Fruit fly (Drosophila melanogaster) whole organism, embryonic: Measurements from ENCODE around the gene fw.

Source experiments
- Asciz ChIP-seq: fragments of 200-800 bp; sonication (Bioruptor generic); optimal IDR thresholded peaks from 2 replicates; lab custom pipeline; 2017; ENCODE audit warnings: missing biosample characterization, mild to moderate bottlenecking, missing genetic modification characterization, missing genetic modification reagents
- Atf-2 ChIP-seq: fragments of 200-800 bp; sonication (Bioruptor generic); optimal IDR thresholded peaks from 2 replicates; lab custom pipeline; 2016; ENCODE audit warnings: missing biosample characterization, missing genetic modification characterization
- Awh ChIP-seq: fragments of 200-800 bp; sonication (Bioruptor generic); IDR thresholded peaks from 2 replicates; pipeline ENCODE4, ENCODE4 v1.3.6; 2022; ENCODE audit warnings: missing biosample characterization, missing genetic modification characterization
- B-H1 ChIP-seq: fragments of 200-800 bp; sonication (Bioruptor generic); IDR thresholded peaks from 3 replicates; pipeline ENCODE4 v1.3.6; 2022; ENCODE audit warnings: missing biosample characterization, missing genetic modification characterization
- BEAF-32 ChIP-seq: fragments of 200-800 bp; sonication (Bioruptor generic); optimal IDR thresholded peaks from 3 replicates; lab custom pipeline; 2017; ENCODE audit warnings: missing biosample characterization, missing genetic modification characterization, mild to moderate bottlenecking, moderate library complexity, missing genetic modification reagents
- CG10366 ChIP-seq: fragments of 200-800 bp; sonication (Bioruptor generic); IDR thresholded peaks from 2 replicates; pipeline ENCODE4 v1.3.6; 2022; ENCODE audit warnings: missing biosample characterization, missing genetic modification characterization
- CG11696 ChIP-seq: fragments of 200-800 bp; sonication (Bioruptor generic); IDR thresholded peaks from 2 replicates; pipeline ENCODE4 v1.3.6; 2022; ENCODE audit warnings: missing biosample characterization, missing genetic modification characterization
- CG1233 ChIP-seq: fragments of 200-800 bp; sonication (Bioruptor generic); optimal IDR thresholded peaks from 4 replicates; lab custom pipeline; 2018; ENCODE audit warnings: missing biosample characterization, mild to moderate bottlenecking, missing genetic modification characterization
- CG12659 ChIP-seq: fragments of 200-800 bp; sonication (Bioruptor generic); optimal IDR thresholded peaks from 3 replicates; lab custom pipeline; 2017; ENCODE audit warnings: mild to moderate bottlenecking, missing biosample characterization, missing genetic modification reagents, missing genetic modification characterization
- CG13424 ChIP-seq: fragments of 200-800 bp; sonication (Bioruptor generic); optimal IDR thresholded peaks from 2 replicates; lab custom pipeline; 2019; ENCODE audit warnings: missing biosample characterization, mild to moderate bottlenecking, missing genetic modification characterization, moderate library complexity
- CG14667 ChIP-seq: fragments of 200-800 bp; sonication (Bioruptor generic); IDR thresholded peaks from 2 replicates; pipeline ENCODE4 v1.3.6; 2022; ENCODE audit warnings: missing biosample characterization, missing genetic modification characterization
- CG14710 ChIP-seq: fragments of 200-800 bp; sonication (Bioruptor generic); optimal IDR thresholded peaks from 3 replicates; lab custom pipeline; 2019; ENCODE audit warnings: missing biosample characterization, mild to moderate bottlenecking, missing genetic modification characterization, moderate library complexity
- CG15073 ChIP-seq: fragments of 200-800 bp; sonication (Bioruptor generic); optimal IDR thresholded peaks from 2 replicates; lab custom pipeline; 2016; ENCODE audit warnings: missing biosample characterization, missing genetic modification characterization
- CG15479 ChIP-seq: fragments of 200-800 bp; sonication (Bioruptor generic); optimal IDR thresholded peaks from 3 replicates; lab custom pipeline; 2019; ENCODE audit warnings: missing biosample characterization, mild to moderate bottlenecking, missing genetic modification characterization, moderate library complexity
- CG1602 ChIP-seq: fragments of 200-800 bp; sonication (Bioruptor generic); optimal IDR thresholded peaks from 3 replicates; lab custom pipeline; 2016; ENCODE audit warnings: missing biosample characterization, missing genetic modification characterization
- CG17802 ChIP-seq: fragments of 200-800 bp; sonication (Bioruptor generic); optimal IDR thresholded peaks from 2 replicates; lab custom pipeline; 2018; ENCODE audit warnings: missing biosample characterization, mild to moderate bottlenecking, missing genetic modification characterization, moderate library complexity
- CG30431 ChIP-seq: fragments of 200-800 bp; sonication (Bioruptor generic); optimal IDR thresholded peaks from 2 replicates; lab custom pipeline; 2017; ENCODE audit warnings: missing biosample characterization, missing genetic modification characterization
- CG33557 ChIP-seq: fragments of 200-800 bp; sonication (Bioruptor generic); optimal IDR thresholded peaks from 2 replicates; lab custom pipeline; 2019; ENCODE audit warnings: missing biosample characterization, mild to moderate bottlenecking, missing genetic modification characterization, moderate library complexity
- CG7745 ChIP-seq: fragments of 200-800 bp; sonication (Bioruptor generic); optimal IDR thresholded peaks from 2 replicates; lab custom pipeline; 2018; ENCODE audit warnings: missing biosample characterization, mild to moderate bottlenecking, missing genetic modification characterization, moderate library complexity
- CG8359 ChIP-seq: fragments of 200-800 bp; sonication (Bioruptor generic); optimal IDR thresholded peaks from 2 replicates; lab custom pipeline; 2017; ENCODE audit warnings: missing biosample characterization, mild to moderate bottlenecking, missing genetic modification characterization, borderline replicate concordance
- CG8478 ChIP-seq: fragments of >200 bp; optimal IDR thresholded peaks from 2 replicates; lab custom pipeline; 2018
- Camta ChIP-seq: fragments of 200-800 bp; sonication (Bioruptor generic); optimal IDR thresholded peaks from 2 replicates; lab custom pipeline; 2016; ENCODE audit warnings: missing biosample characterization, missing genetic modification characterization
- Dek ChIP-seq: fragments of 200-800 bp; sonication (Bioruptor generic); optimal IDR thresholded peaks from 3 replicates; lab custom pipeline; 2019; ENCODE audit warnings: missing biosample characterization, mild to moderate bottlenecking, missing genetic modification characterization, moderate library complexity
- Dll ChIP-seq: fragments of 200-800 bp; sonication (Bioruptor generic); IDR thresholded peaks from 4 replicates; pipeline ENCODE4 v1.3.6; 2022; ENCODE audit warnings: missing biosample characterization, missing genetic modification characterization; ENCODE audit not compliant: partially characterized antibody
- Eip74EF ChIP-seq, 2 experiments: fragments of 200-800 bp in 1 of 2; fragments of >200 bp in 1 of 2; sonication (Bioruptor generic) in 1 of 2; optimal IDR thresholded peaks; 2 replicates each; lab custom pipeline; 2017 to 2019; ENCODE audit warnings: missing biosample characterization in 2 of 2, missing genetic modification characterization in 2 of 2, mild to moderate bottlenecking in 1 of 2, moderate library complexity in 1 of 2
- HLH3B ChIP-seq: fragments of 200-800 bp; sonication (Bioruptor generic); IDR thresholded peaks from 2 replicates; pipeline ENCODE4 v1.3.6; 2022; ENCODE audit warnings: missing biosample characterization, missing genetic modification characterization
- Hr39 ChIP-seq: fragments of >200 bp; optimal IDR thresholded peaks from 2 replicates; lab custom pipeline; 2017
- Myb ChIP-seq: fragments of 200-800 bp; sonication (Bioruptor generic); optimal IDR thresholded peaks from 2 replicates; lab custom pipeline; 2016; ENCODE audit warnings: missing biosample characterization, missing genetic modification characterization
- Rfx ChIP-seq: fragments of 200-800 bp; sonication (Bioruptor generic); IDR thresholded peaks from 2 replicates; pipeline ENCODE4 v1.3.6; 2022; ENCODE audit warnings: missing biosample characterization, missing genetic modification characterization
- Scr ChIP-seq: fragments of 200-800 bp; sonication (Bioruptor generic); IDR thresholded peaks from 2 replicates; pipeline ENCODE4 v1.3.6; 2022; ENCODE audit warnings: missing biosample characterization, missing genetic modification characterization; ENCODE audit not compliant: partially characterized antibody
- Usf ChIP-seq: fragments of 200-800 bp; sonication (Bioruptor generic); optimal IDR thresholded peaks from 2 replicates; lab custom pipeline; 2017; ENCODE audit warnings: missing genotype, missing biosample characterization, missing genetic modification characterization
- abd-A ChIP-seq: fragments of 200-800 bp; sonication (Bioruptor generic); optimal IDR thresholded peaks from 3 replicates; lab custom pipeline; 2019; ENCODE audit warnings: missing biosample characterization, mild to moderate bottlenecking, missing genetic modification characterization, moderate library complexity
- ap ChIP-seq: fragments of 200-800 bp; sonication (Bioruptor generic); IDR thresholded peaks from 2 replicates; pipeline ENCODE4 v1.3.6; 2022; ENCODE audit warnings: missing biosample characterization, missing genetic modification characterization
- cas ChIP-seq: fragments of 200-800 bp; sonication (Bioruptor generic); IDR thresholded peaks from 2 replicates; pipeline ENCODE4 v1.3.6; 2022; ENCODE audit warnings: missing biosample characterization, missing genetic modification characterization
- dysf ChIP-seq: fragments of 200-800 bp; sonication (Bioruptor generic); IDR thresholded peaks from 3 replicates; pipeline ENCODE4 v1.3.6; 2022; ENCODE audit warnings: missing biosample characterization, missing genetic modification characterization
- grau ChIP-seq: fragments of 200-800 bp; optimal IDR thresholded peaks from 3 replicates; lab custom pipeline; 2019; ENCODE audit warnings: missing biosample characterization, mild to moderate bottlenecking, missing genetic modification characterization, moderate library complexity
- ham ChIP-seq: fragments of 200-800 bp; sonication (Bioruptor generic); IDR thresholded peaks from 2 replicates; pipeline ENCODE4 v1.3.6; 2022; ENCODE audit warnings: missing biosample characterization, missing genetic modification characterization
- jumu ChIP-seq: fragments of 200-800 bp; sonication (Bioruptor generic); optimal IDR thresholded peaks from 3 replicates; lab custom pipeline; 2016; ENCODE audit warnings: missing biosample characterization, missing genetic modification characterization
- lmd ChIP-seq: fragments of 200-800 bp; sonication (Bioruptor generic); IDR thresholded peaks from 2 replicates; pipeline ENCODE4 v1.3.6; 2022; ENCODE audit warnings: missing biosample characterization, missing genetic modification characterization
- odd ChIP-seq: fragments of 200-800 bp; sonication (Bioruptor generic); optimal IDR thresholded peaks from 2 replicates; lab custom pipeline; 2017; ENCODE audit warnings: missing biosample characterization, mild to moderate bottlenecking, missing genetic modification characterization
- org-1 ChIP-seq: fragments of 200-800 bp; sonication (Bioruptor generic); optimal IDR thresholded peaks from 2 replicates; lab custom pipeline; 2017; ENCODE audit warnings: missing biosample characterization, missing genetic modification characterization
- otp ChIP-seq: fragments of 200-800 bp; sonication (Bioruptor generic); IDR thresholded peaks from 3 replicates; pipeline ENCODE4, ENCODE4 v1.3.6; 2022; ENCODE audit warnings: missing biosample characterization, missing genetic modification characterization
- peb ChIP-seq: fragments of 200-800 bp; sonication (Bioruptor generic); IDR thresholded peaks from 2 replicates; pipeline ENCODE4 v1.3.6; 2022; ENCODE audit warnings: missing biosample characterization, missing genetic modification characterization
- prd ChIP-seq, 3 experiments: fragments of >200 bp in 2 of 3; fragments of 200-800 bp in 1 of 3; sonication (Bioruptor generic) in 1 of 3; optimal IDR thresholded peaks in 2 of 3; IDR thresholded peaks in 1 of 3; 2 replicates in 2 of 3; 3 replicates in 1 of 3; pipeline versions ENCODE4 v1.3.6 to Lab custom; 2017 to 2022; ENCODE audit warnings: missing biosample characterization in 1 of 3, missing genetic modification characterization in 1 of 3
- sc ChIP-seq, 3 experiments: fragments of >200 bp in 2 of 3; fragments of 200-800 bp in 1 of 3; sonication (Bioruptor generic) in 1 of 3; optimal IDR thresholded peaks; 2 replicates in 2 of 3; 3 replicates in 1 of 3; lab custom pipeline; 2017; ENCODE audit warnings: mild to moderate bottlenecking in 1 of 3, missing biosample characterization in 1 of 3, missing genetic modification characterization in 1 of 3, missing genetic modification reagents in 1 of 3
- tgo ChIP-seq: fragments of 200-800 bp; sonication (Bioruptor generic); IDR thresholded peaks from 3 replicates; pipeline ENCODE4 v1.3.6; 2022; ENCODE audit warnings: missing biosample characterization, missing genetic modification characterization
- tll ChIP-seq, 2 experiments: fragments of 200-800 bp in 1 of 2; fragments of >200 bp in 1 of 2; sonication (Bioruptor generic) in 1 of 2; optimal IDR thresholded peaks; 2 replicates each; lab custom pipeline; 2017 to 2019; ENCODE audit warnings: missing biosample characterization in 2 of 2, missing genetic modification characterization in 2 of 2, mild to moderate bottlenecking in 1 of 2, moderate library complexity in 1 of 2
- vfl ChIP-seq: fragments of 200-800 bp; sonication (Bioruptor generic); optimal IDR thresholded peaks from 2 replicates; lab custom pipeline; 2016; ENCODE audit warnings: missing biosample characterization, missing genetic modification characterization
- wek ChIP-seq: fragments of 200-800 bp; sonication (Bioruptor generic); optimal IDR thresholded peaks from 3 replicates; lab custom pipeline; 2018; ENCODE audit warnings: missing biosample characterization, mild to moderate bottlenecking, missing genetic modification characterization, moderate library complexity

The fw gene

dm6 chrX:12028825-12029514 is 25.3 kb upstream of the fw start, which contains the start of gene Usp7 (continued):
- TF ChIP-seq BEAF-32 = peak; percentile 91
- no peak for TF ChIP-seq CG7745 (tag; lab: Kevin White, UChicago)
- no peak for TF ChIP-seq CG15073 (GFP tag; lab: Kevin White, UChicago)
- TF ChIP-seq CG33557 (GFP tag; lab: Kevin White, UChicago) = no peak
- TF ChIP-seq sc (optimal IDR thresholded peaks at IDR 0.05; lab: Kevin White, UChicago) = no peak
- no peak for TF ChIP-seq sc (GFP tag; optimal IDR thresholded peaks at IDR 0.05; lab: Kevin White, UChicago)
- TF ChIP-seq ap = no peak
- no peak for TF ChIP-seq CG8478
- TF ChIP-seq CG1602 (GFP tag; lab: Kevin White, UChicago) = no peak
- TF ChIP-seq Myb (GFP tag; lab: Kevin White, UChicago) = peak; percentile 26
- TF ChIP-seq CG12659 (GFP tag; lab: Kevin White, UChicago) = peak; percentile 75
- peak; percentile 86 for TF ChIP-seq CG17802
- TF ChIP-seq CG11696 (GFP tag; lab: Robert Waterston, UW) = no peak
- TF ChIP-seq CG14710 = peak; percentile 56
- TF ChIP-seq org-1 (GFP tag; lab: Kevin White, UChicago) = no peak
- TF ChIP-seq B-H1 (GFP tag; lab: Robert Waterston, UW) = no peak
- no peak for TF ChIP-seq Hr39
- TF ChIP-seq ham (GFP tag; lab: Robert Waterston, UW) = no peak
- no peak for TF ChIP-seq vfl (GFP tag; lab: Kevin White, UChicago)
- no peak for TF ChIP-seq CG1233
- no peak for TF ChIP-seq Camta (GFP tag; lab: Kevin White, UChicago)
- TF ChIP-seq CG13424 (tag; lab: Kevin White, UChicago) = no peak
- TF ChIP-seq Atf-2 (GFP tag; lab: Kevin White, UChicago) = no peak
- peak; percentile 91 for TF ChIP-seq Scr
- no peak for TF ChIP-seq Awh (GFP tag; lab: Robert Waterston, UW)
- TF ChIP-seq wek = no peak
- no peak for TF ChIP-seq CG30431
- TF ChIP-seq CG15479 (GFP tag; lab: Kevin White, UChicago) = no peak
- TF ChIP-seq Eip74EF (GFP tag; optimal IDR thresholded peaks at IDR 0.05; lab: Kevin White, UChicago) = no peak
- TF ChIP-seq grau (tag; lab: Kevin White, UChicago) = peak; percentile 19
- TF ChIP-seq prd (optimal IDR thresholded peaks at IDR 0.05; lab: Kevin White, UChicago) = no peak
- 0 out of 3 replicates have a peak, but pooled peaks have one; percentile 28 for TF ChIP-seq prd (GFP tag; IDR thresholded peaks at IDR 0.05; lab: Robert Waterston, UW)
- no peak for TF ChIP-seq CG8359 (GFP tag; lab: Kevin White, UChicago)
- TF ChIP-seq CG10366 (GFP tag; lab: Robert Waterston, UW) = no peak
- no peak for TF ChIP-seq tgo
- TF ChIP-seq jumu (GFP tag; lab: Kevin White, UChicago) = no peak
- TF ChIP-seq Dll (GFP tag; lab: Robert Waterston, UW) = peak; percentile 92
- peak; percentile 62 for TF ChIP-seq Rfx (GFP tag; lab: Robert Waterston, UW)
- TF ChIP-seq tll (GFP tag; optimal IDR thresholded peaks at IDR 0.05; lab: Kevin White, UChicago) = no peak
- no peak for TF ChIP-seq peb (GFP tag; lab: Robert Waterston, UW)
- no peak for TF ChIP-seq Asciz (GFP tag; lab: Kevin White, UChicago)
- no peak for TF ChIP-seq cas (GFP tag; lab: Robert Waterston, UW)
- no peak for TF ChIP-seq odd
- no peak for TF ChIP-seq abd-A (tag; lab: Kevin White, UChicago)
- TF ChIP-seq Dek = no peak
- no peak for TF ChIP-seq Usf (GFP tag; lab: Kevin White, UChicago)
- TF ChIP-seq HLH3B = no peak; the same call in 1 of the 2 replicates
- peak; percentile 6; the same call in 1 of the 3 replicates for TF ChIP-seq dysf (GFP tag; lab: Robert Waterston, UW)
- TF ChIP-seq CG14667 = no peak
- TF ChIP-seq lmd (GFP tag; lab: Robert Waterston, UW) = no peak
- TF ChIP-seq otp (GFP tag; lab: Robert Waterston, UW) = no peak
